Fruit fly (Drosophila melanogaster) whole organism, embryonic: ENCODE measurements around the gene CG1552.

Experiments used
- Atf-2 ChIP-seq: fragments of 200-800 bp; sonication (Bioruptor generic); optimal IDR thresholded peaks from 2 replicates; lab custom pipeline; 2016; ENCODE audit warnings: missing biosample characterization, missing genetic modification characterization
- CG10543 ChIP-seq: fragments of 200-800 bp; sonication (Bioruptor generic); optimal IDR thresholded peaks from 3 replicates; lab custom pipeline; 2017; ENCODE audit warnings: missing biosample characterization, mild to moderate bottlenecking, missing genetic modification characterization, moderate library complexity
- CG10654 ChIP-seq: fragments of 200-800 bp; sonication (Bioruptor generic); optimal IDR thresholded peaks from 2 replicates; lab custom pipeline; 2016; ENCODE audit warnings: missing biosample characterization, missing genetic modification characterization
- CG11093 ChIP-seq: fragments of 200-800 bp; sonication (Bioruptor generic); IDR thresholded peaks from 3 replicates; pipeline ENCODE4 v1.3.6; 2022; ENCODE audit warnings: missing biosample characterization, missing genetic modification characterization
- CG12391 ChIP-seq: fragments of 200-800 bp; sonication (Bioruptor generic); optimal IDR thresholded peaks from 3 replicates; lab custom pipeline; 2018; ENCODE audit warnings: missing biosample characterization, mild to moderate bottlenecking, missing genetic modification characterization, moderate library complexity
- CG13296 ChIP-seq: fragments of 200-800 bp; sonication (Bioruptor generic); optimal IDR thresholded peaks from 3 replicates; lab custom pipeline; 2018; ENCODE audit warnings: missing biosample characterization, mild to moderate bottlenecking, missing genetic modification characterization
- CG13624 ChIP-seq: fragments of 200-800 bp; sonication (Bioruptor generic); optimal IDR thresholded peaks from 2 replicates; lab custom pipeline; 2016; ENCODE audit warnings: missing biosample characterization, missing genetic modification characterization
- CG14667 ChIP-seq: fragments of 200-800 bp; sonication (Bioruptor generic); IDR thresholded peaks from 2 replicates; pipeline ENCODE4 v1.3.6; 2022; ENCODE audit warnings: missing biosample characterization, missing genetic modification characterization
- CG1603 ChIP-seq: fragments of 200-800 bp; sonication (Bioruptor generic); optimal IDR thresholded peaks from 2 replicates; lab custom pipeline; 2019; ENCODE audit warnings: missing biosample characterization, mild to moderate bottlenecking, missing genetic modification characterization, moderate library complexity
- CG16779 ChIP-seq: fragments of 200-800 bp; sonication (Bioruptor generic); IDR thresholded peaks from 2 replicates; pipeline ENCODE4 v1.3.6; 2022; ENCODE audit warnings: missing biosample characterization, missing genetic modification characterization
- CG17802 ChIP-seq: fragments of 200-800 bp; sonication (Bioruptor generic); optimal IDR thresholded peaks from 2 replicates; lab custom pipeline; 2018; ENCODE audit warnings: missing biosample characterization, mild to moderate bottlenecking, missing genetic modification characterization, moderate library complexity
- CG1792 ChIP-seq: fragments of 200-800 bp; sonication (Bioruptor generic); optimal IDR thresholded peaks from 2 replicates; lab custom pipeline; 2016; ENCODE audit warnings: missing biosample characterization, missing genetic modification characterization
- CG2129 ChIP-seq: fragments of 200-800 bp; sonication (Bioruptor generic); IDR thresholded peaks from 2 replicates; pipeline ENCODE4 v1.3.6; 2022; ENCODE audit warnings: missing biosample characterization, missing genetic modification characterization; ENCODE audit not compliant: partially characterized antibody
- CG34224 ChIP-seq: fragments of 200-800 bp; sonication (Bioruptor generic); IDR thresholded peaks from 3 replicates; pipeline ENCODE4 v1.3.6; 2022; ENCODE audit warnings: missing biosample characterization, missing genetic modification characterization; ENCODE audit not compliant: partially characterized antibody
- CG3847 ChIP-seq: fragments of 200-800 bp; sonication (Bioruptor generic); IDR thresholded peaks from 2 replicates; pipeline ENCODE4 v1.3.6; 2022; ENCODE audit warnings: missing biosample characterization, missing genetic modification characterization
- CG6683 ChIP-seq: fragments of 200-800 bp; sonication (Bioruptor generic); optimal IDR thresholded peaks from 2 replicates; lab custom pipeline; 2017; ENCODE audit warnings: missing biosample characterization, mild to moderate bottlenecking, missing genetic modification characterization, missing genetic modification reagents
- CG7786 ChIP-seq: fragments of 200-800 bp; sonication (Bioruptor generic); optimal IDR thresholded peaks from 2 replicates; lab custom pipeline; 2016; ENCODE audit warnings: missing biosample characterization, missing genetic modification characterization
- CG7963 ChIP-seq: fragments of 200-800 bp; sonication (Bioruptor generic); IDR thresholded peaks from 3 replicates; pipeline ENCODE4 v1.3.6; 2022; ENCODE audit warnings: missing biosample characterization, missing genetic modification characterization; ENCODE audit not compliant: partially characterized antibody
- CTCF ChIP-seq: fragments of 200-800 bp; sonication (Bioruptor generic); optimal IDR thresholded peaks from 2 replicates; lab custom pipeline; 2017; ENCODE audit warnings: missing biosample characterization, mild to moderate bottlenecking, missing genetic modification characterization, moderate library complexity
- Camta ChIP-seq: fragments of 200-800 bp; sonication (Bioruptor generic); optimal IDR thresholded peaks from 2 replicates; lab custom pipeline; 2016; ENCODE audit warnings: missing biosample characterization, missing genetic modification characterization
- Chrac-16 ChIP-seq: fragments of 200-800 bp; sonication (Bioruptor generic); optimal IDR thresholded peaks from 3 replicates; lab custom pipeline; 2016; ENCODE audit warnings: missing biosample characterization, missing genetic modification characterization
- Dll ChIP-seq: fragments of 200-800 bp; sonication (Bioruptor generic); IDR thresholded peaks from 4 replicates; pipeline ENCODE4 v1.3.6; 2022; ENCODE audit warnings: missing biosample characterization, missing genetic modification characterization; ENCODE audit not compliant: partially characterized antibody
- Drgx ChIP-seq: fragments of 200-800 bp; sonication (Bioruptor generic); IDR thresholded peaks from 2 replicates; pipeline ENCODE4 v1.3.6; 2022; ENCODE audit warnings: missing biosample characterization, missing genetic modification characterization
- Elba2 ChIP-seq: fragments of 200-800 bp; sonication (Bioruptor generic); optimal IDR thresholded peaks from 3 replicates; lab custom pipeline; 2016; ENCODE audit warnings: missing biosample characterization, missing genetic modification characterization
- HLHmδ ChIP-seq: fragments of 200-800 bp; sonication (Bioruptor generic); optimal IDR thresholded peaks from 2 replicates; lab custom pipeline; 2018; ENCODE audit warnings: missing biosample characterization, mild to moderate bottlenecking, missing genetic modification characterization, moderate library complexity
- Hr78 ChIP-seq, 2 experiments: fragments of 200-800 bp in 1 of 2; fragments of >200 bp in 1 of 2; sonication (Bioruptor generic) in 1 of 2; optimal IDR thresholded peaks; 2 replicates each; lab custom pipeline; 2017 to 2019; ENCODE audit warnings: missing biosample characterization in 2 of 2, missing genetic modification characterization in 2 of 2, mild to moderate bottlenecking in 1 of 2, moderate library complexity in 1 of 2
- Oaz ChIP-seq: fragments of 200-800 bp; sonication (Bioruptor generic); IDR thresholded peaks from 2 replicates; pipeline ENCODE4 v1.3.6; 2022; ENCODE audit warnings: missing biosample characterization, missing genetic modification characterization
- Rfx ChIP-seq: fragments of 200-800 bp; sonication (Bioruptor generic); IDR thresholded peaks from 2 replicates; pipeline ENCODE4 v1.3.6; 2022; ENCODE audit warnings: missing biosample characterization, missing genetic modification characterization
- Scr ChIP-seq: fragments of 200-800 bp; sonication (Bioruptor generic); IDR thresholded peaks from 2 replicates; pipeline ENCODE4 v1.3.6; 2022; ENCODE audit warnings: missing biosample characterization, missing genetic modification characterization; ENCODE audit not compliant: partially characterized antibody
- Sox100B ChIP-seq: fragments of 200-800 bp; sonication (Bioruptor generic); optimal IDR thresholded peaks from 3 replicates; lab custom pipeline; 2018; ENCODE audit warnings: missing biosample characterization, mild to moderate bottlenecking, missing genetic modification characterization
- aop ChIP-seq: fragments of 200-800 bp; sonication (Bioruptor generic); IDR thresholded peaks from 2 replicates; pipeline ENCODE4 v1.3.6; 2022; ENCODE audit warnings: missing biosample characterization, missing genetic modification characterization
- bab2 ChIP-seq: fragments of 200-800 bp; sonication (Bioruptor generic); optimal IDR thresholded peaks from 2 replicates; lab custom pipeline; 2016; ENCODE audit warnings: missing biosample characterization, missing genetic modification characterization
- cato ChIP-seq: fragments of 200-800 bp; sonication (Bioruptor generic); optimal IDR thresholded peaks from 2 replicates; lab custom pipeline; 2016; ENCODE audit warnings: missing biosample characterization, missing genetic modification characterization, borderline replicate concordance
- dmrt11E ChIP-seq: fragments of 200-800 bp; sonication (Bioruptor generic); optimal IDR thresholded peaks from 3 replicates; lab custom pipeline; 2018; ENCODE audit warnings: missing biosample characterization, mild to moderate bottlenecking, missing genetic modification characterization, moderate library complexity
- ems ChIP-seq: fragments of 200-800 bp; sonication (Bioruptor generic); optimal IDR thresholded peaks from 3 replicates; lab custom pipeline; 2016; ENCODE audit warnings: missing biosample characterization, missing genetic modification characterization
- en ChIP-seq: fragments of 200-800 bp; sonication (Bioruptor generic); optimal IDR thresholded peaks from 2 replicates; lab custom pipeline; 2016; ENCODE audit warnings: missing biosample characterization, missing genetic modification characterization
- gem ChIP-seq: fragments of 200-800 bp; sonication (Bioruptor generic); optimal IDR thresholded peaks from 2 replicates; lab custom pipeline; 2019; ENCODE audit warnings: missing biosample characterization, mild to moderate bottlenecking, missing genetic modification characterization, moderate library complexity
- gsb ChIP-seq: fragments of 200-800 bp; sonication (Bioruptor generic); IDR thresholded peaks from 2 replicates; pipeline ENCODE4 v1.3.6; 2022; ENCODE audit warnings: missing biosample characterization, missing genetic modification characterization
- insv ChIP-seq, 2 experiments: fragments of 200-800 bp; sonication (Bioruptor generic); optimal IDR thresholded peaks; 3 replicates each; lab custom pipeline; 2016 to 2018; ENCODE audit warnings: missing biosample characterization in 2 of 2, missing genetic modification characterization in 2 of 2
- maf-S ChIP-seq: fragments of 200-800 bp; sonication (Bioruptor generic); optimal IDR thresholded peaks from 2 replicates; lab custom pipeline; 2016; ENCODE audit warnings: missing biosample characterization, missing genetic modification characterization
- org-1 ChIP-seq: fragments of 200-800 bp; sonication (Bioruptor generic); optimal IDR thresholded peaks from 2 replicates; lab custom pipeline; 2017; ENCODE audit warnings: missing biosample characterization, missing genetic modification characterization
- pzg ChIP-seq: fragments of 200-800 bp; sonication (Bioruptor generic); optimal IDR thresholded peaks from 3 replicates; lab custom pipeline; 2018; ENCODE audit warnings: missing biosample characterization, mild to moderate bottlenecking, missing genetic modification characterization, moderate library complexity
- ro ChIP-seq: fragments of 200-800 bp; sonication (Bioruptor generic); IDR thresholded peaks from 2 replicates; pipeline ENCODE4 v1.3.6; 2022; ENCODE audit warnings: missing biosample characterization, missing genetic modification characterization
- scrt ChIP-seq: fragments of 200-800 bp; sonication (Bioruptor generic); optimal IDR thresholded peaks from 2 replicates; lab custom pipeline; 2018; ENCODE audit warnings: missing biosample characterization, mild to moderate bottlenecking, missing genetic modification characterization, moderate library complexity
- sens-2 ChIP-seq: fragments of 200-800 bp; sonication (Bioruptor generic); IDR thresholded peaks from 2 replicates; pipeline ENCODE4 v1.3.6; 2022; ENCODE audit warnings: missing biosample characterization, missing genetic modification characterization
- seq ChIP-seq: fragments of 200-800 bp; sonication (Bioruptor generic); IDR thresholded peaks from 2 replicates; pipeline ENCODE4 v1.3.6; 2022; ENCODE audit warnings: missing biosample characterization, missing genetic modification characterization
- slbo ChIP-seq: fragments of 200-800 bp; sonication (Bioruptor generic); IDR thresholded peaks from 2 replicates; pipeline ENCODE4 v1.3.6; 2022; ENCODE audit warnings: missing biosample characterization, missing genetic modification characterization
- so ChIP-seq: fragments of 200-800 bp; sonication (Bioruptor generic); IDR thresholded peaks from 3 replicates; pipeline ENCODE4 v1.3.6; 2022; ENCODE audit warnings: missing biosample characterization, missing genetic modification characterization
- stc ChIP-seq: fragments of 200-800 bp; sonication (Bioruptor generic); IDR thresholded peaks from 2 replicates; pipeline ENCODE4 v1.3.6; 2022; ENCODE audit warnings: missing biosample characterization, missing genetic modification characterization
- sug ChIP-seq: fragments of 200-800 bp; optimal IDR thresholded peaks from 2 replicates; lab custom pipeline; 2019; ENCODE audit warnings: missing biosample characterization, mild to moderate bottlenecking, missing genetic modification characterization, moderate library complexity
- wek ChIP-seq: fragments of 200-800 bp; sonication (Bioruptor generic); optimal IDR thresholded peaks from 3 replicates; lab custom pipeline; 2018; ENCODE audit warnings: missing biosample characterization, mild to moderate bottlenecking, missing genetic modification characterization, moderate library complexity
- zf30C ChIP-seq: fragments of 200-800 bp; sonication (Bioruptor generic); optimal IDR thresholded peaks from 3 replicates; lab custom pipeline; 2018; ENCODE audit warnings: missing biosample characterization, mild to moderate bottlenecking, missing genetic modification characterization

CG1552 gene

dm6 chrX:11090161-11090560 lies 36.8 kb upstream of the CG1552 start, which contains the start of gene CG2076 (continued):
- TF ChIP-seq CG13296 (GFP tag; lab: Kevin White, UChicago) (no peak), CG16779 (GFP tag; lab: Robert Waterston, UW) (no peak), ems (no peak), sug (tag; lab: Kevin White, UChicago) (no peak), gsb (GFP tag; lab: Robert Waterston, UW) (no peak), cato (GFP tag; lab: Kevin White, UChicago) (no peak), HLHmδ (GFP tag; lab: Kevin White, UChicago) (no peak), maf-S (no peak), CG1792 (GFP tag; lab: Kevin White, UChicago) (no peak), stc (GFP tag; lab: Robert Waterston, UW) (no peak), CG10543 (GFP tag; lab: Kevin White, UChicago) (no peak), pzg (GFP tag; lab: Kevin White, UChicago) (peak; percentile 56), aop (no peak), CG6683 (GFP tag; lab: Kevin White, UChicago) (no peak), Chrac-16 (no peak), CG10654 (GFP tag; lab: Kevin White, UChicago) (no peak), Sox100B (GFP tag; lab: Kevin White, UChicago) (no peak), CG34224 (GFP tag; lab: Robert Waterston, UW) (peak; percentile 93), ro (GFP tag; lab: Robert Waterston, UW) (no peak), CG7786 (GFP tag; lab: Kevin White, UChicago) (no peak), CG17802 (tag; lab: Kevin White, UChicago) (no peak), Atf-2 (GFP tag; lab: Kevin White, UChicago) (no peak), sens-2 (GFP tag; lab: Robert Waterston, UW) (no peak), so (GFP tag; lab: Robert Waterston, UW) (no peak), en (GFP tag; lab: Kevin White, UChicago) (no peak), slbo (no peak), CG13624 (GFP tag; lab: Kevin White, UChicago) (no peak), CG14667 (no peak), Camta (GFP tag; lab: Kevin White, UChicago) (no peak), Elba2 (no peak), Drgx (GFP tag; lab: Robert Waterston, UW) (no peak), Dll (GFP tag; lab: Robert Waterston, UW) (peak; percentile 90), bab2 (GFP tag; lab: Kevin White, UChicago) (no peak), CG12391 (tag; lab: Kevin White, UChicago) (peak; percentile 4), CG1603 (tag; lab: Kevin White, UChicago) (no peak), CG3847 (GFP tag; lab: Robert Waterston, UW) (no peak), CTCF (GFP tag; lab: Kevin White, UChicago) (no peak), insv (GFP tag; optimal IDR thresholded peaks at IDR 0.05; lab: Kevin White, UChicago) (no peak), CG11093 (GFP tag; lab: Robert Waterston, UW) (no peak), Scr (GFP tag; lab: Robert Waterston, UW) (peak; percentile 91), CG7963 (peak; percentile 94), scrt (GFP tag; lab: Kevin White, UChicago) (no peak), gem (tag; lab: Kevin White, UChicago) (no peak), CG2129 (GFP tag; lab: Robert Waterston, UW) (peak; percentile 23; the same call in 1 of the 2 replicates), Hr78 (GFP tag; optimal IDR thresholded peaks at IDR 0.05; lab: Kevin White, UChicago) (no peak), seq (GFP tag; lab: Robert Waterston, UW) (no peak), dmrt11E (no peak), Rfx (GFP tag; lab: Robert Waterston, UW) (no peak), wek (peak; percentile 91), Oaz (no peak), org-1 (GFP tag; lab: Kevin White, UChicago) (no peak), zf30C (no peak)
